Fruit fly (Drosophila melanogaster) whole organism, embryonic: ENCODE results near the gene Mkk4.
A peak's percentile ranks its signal among the peaks of the same experiment; 100 is the strongest.

ENCODE experiments used
- CG11456 ChIP-seq: fragments of 200-800 bp; sonication (Bioruptor generic); IDR thresholded peaks from 3 replicates; pipeline ENCODE4 v1.3.6; 2022; ENCODE audit warnings: missing biosample characterization, missing genetic modification characterization
- CG13894 ChIP-seq: fragments of 200-800 bp; sonication (Bioruptor generic); optimal IDR thresholded peaks from 3 replicates; lab custom pipeline; 2018; ENCODE audit warnings: missing biosample characterization, mild to moderate bottlenecking, missing genetic modification characterization, moderate library complexity
- CG16815 ChIP-seq: fragments of 200-800 bp; sonication (Bioruptor generic); optimal IDR thresholded peaks from 3 replicates; lab custom pipeline; 2017; ENCODE audit warnings: missing biosample characterization, mild to moderate bottlenecking, missing genetic modification characterization
- CG4617 ChIP-seq: fragments of 200-800 bp; sonication (Bioruptor generic); optimal IDR thresholded peaks from 3 replicates; lab custom pipeline; 2016; ENCODE audit warnings: missing biosample characterization, missing genetic modification characterization, borderline replicate concordance
- CG6272 ChIP-seq: fragments of 200-800 bp; sonication (Bioruptor generic); IDR thresholded peaks from 2 replicates; pipeline ENCODE4 v1.3.6; 2022; ENCODE audit warnings: missing biosample characterization, missing genetic modification characterization
- Hr39 ChIP-seq: fragments of >200 bp; optimal IDR thresholded peaks from 2 replicates; lab custom pipeline; 2017
- az2 ChIP-seq: fragments of 200-800 bp; sonication (Bioruptor generic); optimal IDR thresholded peaks from 3 replicates; lab custom pipeline; 2016; ENCODE audit warnings: missing biosample characterization, missing genetic modification characterization
- dati ChIP-seq: fragments of 200-800 bp; sonication (Bioruptor generic); IDR thresholded peaks from 2 replicates; pipeline ENCODE4 v1.3.6; 2022; ENCODE audit warnings: missing biosample characterization, missing genetic modification characterization
- lov ChIP-seq, 2 experiments: fragments of 200-800 bp in 1 of 2; fragments of >200 bp in 1 of 2; sonication (Bioruptor generic) in 1 of 2; IDR thresholded peaks in 1 of 2; optimal IDR thresholded peaks in 1 of 2; 2 replicates in 1 of 2; 3 replicates in 1 of 2; pipeline versions ENCODE4 v1.3.6 to Lab custom; 2017 to 2022; ENCODE audit warnings: missing biosample characterization in 1 of 2, missing genetic modification characterization in 1 of 2
- twi ChIP-seq: fragments of 200-800 bp; optimal IDR thresholded peaks from 2 replicates; lab custom pipeline; 2019; ENCODE audit warnings: missing biosample characterization, mild to moderate bottlenecking, missing genetic modification characterization, moderate library complexity
- tx ChIP-seq: fragments of 200-800 bp; sonication (Bioruptor generic); optimal IDR thresholded peaks from 2 replicates; lab custom pipeline; 2016; ENCODE audit warnings: missing biosample characterization, missing genetic modification characterization

DNA sequence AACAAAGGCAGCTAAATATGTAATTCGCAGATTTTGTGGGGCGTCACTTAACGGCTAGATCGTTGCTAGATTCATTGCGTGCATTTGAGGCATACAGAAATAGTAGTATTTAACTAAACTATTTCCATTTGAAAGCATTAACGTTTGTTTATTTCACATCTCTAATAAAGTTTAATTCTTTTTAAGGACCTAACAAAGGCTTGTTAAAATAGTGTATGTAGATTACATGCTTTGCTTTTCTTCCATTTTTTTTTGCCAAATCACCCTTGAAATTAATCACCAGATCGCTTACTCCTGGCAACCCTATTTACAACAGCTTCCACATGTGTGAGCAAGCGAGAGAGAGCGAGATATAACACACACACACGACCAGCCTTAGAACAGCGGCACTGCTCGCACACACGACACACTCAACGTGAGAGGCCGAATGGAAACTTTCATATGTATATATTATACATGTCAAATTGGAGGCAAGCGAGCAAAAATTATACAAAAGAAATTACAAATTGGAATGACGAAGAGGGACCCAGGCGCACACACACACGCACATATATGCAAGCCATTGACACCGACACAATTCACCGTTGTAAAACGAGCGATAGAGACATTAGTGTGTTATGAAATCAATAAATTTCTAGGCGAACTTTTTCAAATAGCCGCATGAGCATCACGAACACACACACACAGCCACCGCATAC lies 8.8 kb upstream of the Mkk4 start:
- no peak for TF ChIP-seq lov (optimal IDR thresholded peaks at IDR 0.05; lab: Kevin White, UChicago)
- TF ChIP-seq lov (GFP tag; IDR thresholded peaks at IDR 0.05; lab: Robert Waterston, UW), result peak; percentile 54; the same call in 1 of the 3 replicates
- TF ChIP-seq az2 (GFP tag; lab: Kevin White, UChicago), result peak; percentile 44
- TF ChIP-seq dati (GFP tag; lab: Robert Waterston, UW), result no peak
- no peak for TF ChIP-seq CG16815 (GFP tag; lab: Kevin White, UChicago)
- TF ChIP-seq CG6272 (GFP tag; lab: Robert Waterston, UW), result no peak
- no peak for TF ChIP-seq Hr39
- peak; percentile 71 for TF ChIP-seq CG13894 (tag; lab: Kevin White, UChicago)
- peak; percentile 4; the same call in 1 of the 3 replicates for TF ChIP-seq CG11456 (GFP tag; lab: Robert Waterston, UW)
- peak; percentile 73 for TF ChIP-seq twi (tag; lab: Kevin White, UChicago)
- TF ChIP-seq CG4617 (GFP tag; lab: Kevin White, UChicago), result peak; percentile 9
- TF ChIP-seq tx (GFP tag; lab: Kevin White, UChicago), result peak; percentile 6
